Fruit fly (Drosophila melanogaster): Measurements from ENCODE around the gene Wdr81.

Wdr81 gene

dm6 chr2L:12011682-12012655, 8.8 kb downstream of the Wdr81 start (continued):
- TF ChIP-seq Xrp1 (GFP tag; IDR thresholded peaks at IDR 0.05) (no peak), CG9609 (GFP tag; optimal IDR thresholded peaks at IDR 0.05) (peak; percentile 69), CG6175 (GFP tag; IDR thresholded peaks at IDR 0.05) (no peak), shn (GFP tag; optimal IDR thresholded peaks at IDR 0.05) (peak; percentile 87), insv (GFP tag; optimal IDR thresholded peaks at IDR 0.05) (peak in 1 of 2 experiments; percentile 60), CG12236 (GFP tag; optimal IDR thresholded peaks at IDR 0.05) (peak; percentile 4), stwl (tag; optimal IDR thresholded peaks at IDR 0.05) (peak; percentile 94), Chrac-16 (GFP tag; optimal IDR thresholded peaks at IDR 0.05) (peak; percentile 64), CG17568 (GFP tag; optimal IDR thresholded peaks at IDR 0.05) (peak; percentile 45), Taf1 (GFP tag; IDR thresholded peaks at IDR 0.05) (no peak), Scr (GFP tag; IDR thresholded peaks at IDR 0.05; ENCODE audit: partially characterized antibody) (no peak), CG17361 (GFP tag; IDR thresholded peaks at IDR 0.05) (no peak), CG13424 (tag; optimal IDR thresholded peaks at IDR 0.05) (peak; percentile 55), gro (GFP tag; optimal IDR thresholded peaks at IDR 0.05) (peak; percentile 67), NFAT (GFP tag; IDR thresholded peaks at IDR 0.05) (no peak), fu2 (GFP tag; optimal IDR thresholded peaks at IDR 0.05) (peak; percentile 58), CG2199 (GFP tag; IDR thresholded peaks at IDR 0.05) (no peak), lmd (GFP tag; IDR thresholded peaks at IDR 0.05) (no peak), CG4820 (GFP tag; optimal IDR thresholded peaks at IDR 0.05) (peak; percentile 54), fd96Cb (tag; optimal IDR thresholded peaks at IDR 0.05) (peak; percentile 26), hth (optimal IDR thresholded peaks at IDR 0.05) (no peak), gcm2 (GFP tag; optimal IDR thresholded peaks at IDR 0.05) (peak; percentile 48), CG7372 (GFP tag; IDR thresholded peaks at IDR 0.05) (no peak), luna (GFP tag; optimal IDR thresholded peaks at IDR 0.05) (no peak), Jarid2 (GFP tag; optimal IDR thresholded peaks at IDR 0.05) (peak; percentile 22), ftz-f1 (GFP tag; optimal IDR thresholded peaks at IDR 0.05) (peak; percentile 99), Rfx (GFP tag; IDR thresholded peaks at IDR 0.05) (no peak), Fer2 (tag; optimal IDR thresholded peaks at IDR 0.05) (peak; percentile 23), CG2202 (tag; optimal IDR thresholded peaks at IDR 0.05) (peak; percentile 24), jumu (GFP tag; optimal IDR thresholded peaks at IDR 0.05) (peak; percentile 80), CG34224 (GFP tag; IDR thresholded peaks at IDR 0.05; ENCODE audit: partially characterized antibody) (no peak), bcd (GFP tag; optimal IDR thresholded peaks at IDR 0.05) (peak; percentile 75), zf30C (GFP tag; optimal IDR thresholded peaks at IDR 0.05) (no peak), CG8089 (GFP tag; optimal IDR thresholded peaks at IDR 0.05) (peak; percentile 56), Elba2 (GFP tag; optimal IDR thresholded peaks at IDR 0.05) (no peak), Nf-YB (GFP tag; optimal IDR thresholded peaks at IDR 0.05) (peak; percentile 88), Aef1 (GFP tag; IDR thresholded peaks at IDR 0.05) (no peak), CG6854 (GFP tag; optimal IDR thresholded peaks at IDR 0.05) (peak; percentile 39), CG17328 (GFP tag; IDR thresholded peaks at IDR 0.05) (no peak), E2f1 (GFP tag; IDR thresholded peaks at IDR 0.05) (no peak), Dfd (GFP tag; optimal IDR thresholded peaks at IDR 0.05) (no peak), fru (optimal IDR thresholded peaks at IDR 0.05) (no peak), Bdp1 (GFP tag; optimal IDR thresholded peaks at IDR 0.05) (peak; percentile 63), Hr51 (GFP tag; optimal IDR thresholded peaks at IDR 0.05) (peak; percentile 72 to 77), CG15479 (GFP tag; optimal IDR thresholded peaks at IDR 0.05) (peak; percentile 90), dmrt11E (tag; optimal IDR thresholded peaks at IDR 0.05) (no peak), CG1603 (tag; optimal IDR thresholded peaks at IDR 0.05) (peak; percentile 80), CG30020 (tag; optimal IDR thresholded peaks at IDR 0.05) (no peak), CG9215 (GFP tag; IDR thresholded peaks at IDR 0.05) (no peak), br (optimal IDR thresholded peaks at IDR 0.05) (no peak)
